Worm (Caenorhabditis elegans) whole organism, young adult: ENCODE results near the gene fog-2.

Experiments
- B0261.1 ChIP-seq: sonication (generic microtip); optimal IDR thresholded peaks from 2 replicates; lab custom pipeline; 2016; ENCODE audit warnings: mild to moderate bottlenecking, missing genetic modification characterization, moderate library complexity, missing compliant biosample characterization
- F10E7.11 ChIP-seq: sonication (generic microtip); optimal IDR thresholded peaks from 2 replicates; lab custom pipeline; 2017; ENCODE audit warnings: mild to moderate bottlenecking, missing genetic modification characterization, moderate library complexity, missing compliant biosample characterization
- F23B12.7 ChIP-seq: sonication (generic microtip); optimal IDR thresholded peaks from 2 replicates; lab custom pipeline; 2017; ENCODE audit warnings: missing genetic modification characterization, mild to moderate bottlenecking, missing compliant biosample characterization, antibody characterized with exemption, moderate library complexity; ENCODE audit not compliant: insufficient read depth
- F37B4.10 ChIP-seq: fragments of 200-800 bp; sonication (Bioruptor generic); IDR thresholded peaks from 2 replicates; pipeline ENCODE4 v1.3.6; 2022; ENCODE audit warnings: missing genetic modification characterization, missing compliant biosample characterization
- F39B2.1 ChIP-seq: fragments of 200-800 bp; sonication (Bioruptor generic); IDR thresholded peaks from 2 replicates; pipeline ENCODE4 v1.3.6; 2022; ENCODE audit warnings: missing genetic modification reagents, missing genetic modification characterization, missing compliant biosample characterization
- F52B5.7 ChIP-seq: sonication (generic microtip); optimal IDR thresholded peaks from 2 replicates; lab custom pipeline; 2016; ENCODE audit warnings: mild to moderate bottlenecking, missing genetic modification characterization, missing compliant biosample characterization
- K11D2.4 ChIP-seq: fragments of 200-800 bp; sonication (Bioruptor generic); IDR thresholded peaks from 2 replicates; pipeline ENCODE4 v1.3.6; 2022; ENCODE audit warnings: missing genetic modification reagents, missing genetic modification characterization, missing compliant biosample characterization
- T07F8.4 ChIP-seq: sonication (generic microtip); optimal IDR thresholded peaks from 2 replicates; lab custom pipeline; 2016; ENCODE audit warnings: mild to moderate bottlenecking, missing genetic modification characterization, moderate library complexity, missing compliant biosample characterization
- Y95B8A.8 ChIP-seq: fragments of 200-800 bp; sonication (Bioruptor generic); IDR thresholded peaks from 2 replicates; pipeline ENCODE4 v1.3.6; 2022; ENCODE audit warnings: missing genetic modification reagents, missing genetic modification characterization, missing compliant biosample characterization
- ZK185.1 ChIP-seq: sonication (generic microtip); optimal IDR thresholded peaks from 2 replicates; lab custom pipeline; 2016; ENCODE audit warnings: mild to moderate bottlenecking, missing genetic modification characterization, missing compliant biosample characterization; ENCODE audit not compliant: poor library complexity, severe bottlenecking
- ama-1 ChIP-seq, 3 experiments: fragments of 150-350 bp in 1 of 3; sonication (generic microtip) in 2 of 3; optimal IDR thresholded peaks; 2 replicates each; lab custom pipeline; 2014 to 2018; ENCODE audit warnings: missing biosample characterization in 2 of 3, missing genetic modification characterization in 2 of 3, missing genetic modification reagents in 2 of 3
- atf-7 ChIP-seq: sonication (generic microtip); optimal IDR thresholded peaks from 2 replicates; lab custom pipeline; 2017; ENCODE audit warnings: mild to moderate bottlenecking, missing genetic modification characterization, missing compliant biosample characterization
- ccch-3 ChIP-seq: fragments of 200-800 bp; sonication (Bioruptor generic); optimal IDR thresholded peaks from 2 replicates; lab custom pipeline; 2018; ENCODE audit warnings: mild to moderate bottlenecking, missing genetic modification characterization, missing compliant biosample characterization
- cebp-1 ChIP-seq, 2 experiments: fragments of 200-800 bp in 1 of 2; sonication (Bioruptor generic) in 1 of 2; sonication (generic microtip) in 1 of 2; IDR thresholded peaks in 1 of 2; optimal IDR thresholded peaks in 1 of 2; 2 replicates each; pipeline versions ENCODE4 v1.3.6 to Lab custom; 2017 to 2022; ENCODE audit warnings: missing compliant biosample characterization in 2 of 2, missing genetic modification characterization in 2 of 2, mild to moderate bottlenecking in 1 of 2, missing genetic modification reagents in 1 of 2, moderate library complexity in 1 of 2
- ceh-79 ChIP-seq: sonication (generic microtip); optimal IDR thresholded peaks from 2 replicates; lab custom pipeline; 2017; ENCODE audit warnings: mild to moderate bottlenecking, missing genetic modification characterization, missing compliant biosample characterization
- dpff-1 ChIP-seq: sonication (generic microtip); optimal IDR thresholded peaks from 2 replicates; lab custom pipeline; 2017; ENCODE audit warnings: mild to moderate bottlenecking, missing genetic modification characterization, missing compliant biosample characterization
- dpl-1 ChIP-seq: fragments of 150-350 bp; optimal IDR thresholded peaks from 2 replicates; lab custom pipeline; 2014; ENCODE audit warnings: missing biosample characterization, missing genetic modification reagents, missing genetic modification characterization
- efl-1 ChIP-seq: fragments of 150-350 bp; optimal IDR thresholded peaks from 2 replicates; lab custom pipeline; 2014; ENCODE audit warnings: missing biosample characterization, missing genetic modification reagents, missing genetic modification characterization
- ekl-4 ChIP-seq: fragments of 200-800 bp; sonication (Bioruptor generic); IDR thresholded peaks from 2 replicates; pipeline ENCODE4 v1.3.6; 2022; ENCODE audit warnings: missing genetic modification reagents, missing genetic modification characterization, missing compliant biosample characterization
- ets-4 ChIP-seq: fragments of 200-800 bp; sonication (Bioruptor generic); optimal IDR thresholded peaks from 2 replicates; lab custom pipeline; 2018; ENCODE audit warnings: mild to moderate bottlenecking, missing genetic modification characterization, missing compliant biosample characterization
- hlh-12 ChIP-seq: sonication (generic microtip); optimal IDR thresholded peaks from 2 replicates; lab custom pipeline; 2016; ENCODE audit warnings: missing genetic modification characterization, missing compliant biosample characterization
- hmg-1.2 ChIP-seq: fragments of 200-800 bp; sonication (Bioruptor generic); IDR thresholded peaks from 2 replicates; pipeline ENCODE4 v1.3.6; 2022; ENCODE audit warnings: missing genetic modification reagents, missing genetic modification characterization, missing compliant biosample characterization
- hmg-20 ChIP-seq: fragments of 200-800 bp; sonication (Bioruptor generic); IDR thresholded peaks from 2 replicates; pipeline ENCODE4 v1.3.6; 2022; ENCODE audit warnings: missing genetic modification reagents, missing genetic modification characterization, missing compliant biosample characterization
- let-607 ChIP-seq, 2 experiments: fragments of 200-800 bp in 1 of 2; sonication (Bioruptor generic) in 1 of 2; sonication (generic microtip) in 1 of 2; optimal IDR thresholded peaks; 2 replicates each; lab custom pipeline; 2016 to 2018; ENCODE audit warnings: mild to moderate bottlenecking in 2 of 2, missing compliant biosample characterization in 2 of 2, missing genetic modification characterization in 2 of 2, moderate library complexity in 2 of 2, missing genotype in 1 of 2
- lin-40 ChIP-seq: sonication (generic microtip); optimal IDR thresholded peaks from 2 replicates; lab custom pipeline; 2016; ENCODE audit warnings: missing genetic modification characterization, mild to moderate bottlenecking, missing compliant biosample characterization, missing genotype, missing genetic modification reagents
- lir-1 ChIP-seq: fragments of 200-800 bp; sonication (Bioruptor generic); conservative IDR thresholded peaks from 2 replicates; pipeline ENCODE4 v1.3.6; 2022; ENCODE audit warnings: missing genetic modification reagents, missing genetic modification characterization, missing compliant biosample characterization
- madf-6 ChIP-seq: fragments of 200-800 bp; sonication (Bioruptor generic); IDR thresholded peaks from 2 replicates; pipeline ENCODE4 v1.3.6; 2022; ENCODE audit warnings: missing genetic modification reagents, missing genetic modification characterization, missing compliant biosample characterization
- madf-8 ChIP-seq: fragments of 200-800 bp; sonication (Bioruptor generic); conservative IDR thresholded peaks from 2 replicates; pipeline ENCODE4 v1.3.6; 2022; ENCODE audit warnings: missing genetic modification reagents, missing genetic modification characterization, missing compliant biosample characterization
- mcd-1 ChIP-seq: fragments of 200-800 bp; sonication (Bioruptor generic); IDR thresholded peaks from 2 replicates; pipeline ENCODE4 v1.3.6; 2022; ENCODE audit warnings: missing genetic modification reagents, missing genetic modification characterization, missing compliant biosample characterization
- mes-4 ChIP-seq: sonication (generic microtip); optimal IDR thresholded peaks from 2 replicates; lab custom pipeline; 2016; ENCODE audit warnings: missing genotype, missing genetic modification characterization, missing compliant biosample characterization
- mxl-1 ChIP-seq: sonication (generic microtip); optimal IDR thresholded peaks from 2 replicates; lab custom pipeline; 2016; ENCODE audit warnings: missing genetic modification characterization, missing compliant biosample characterization
- nfya-1 ChIP-seq: sonication (generic microtip); optimal IDR thresholded peaks from 2 replicates; lab custom pipeline; 2017; ENCODE audit warnings: antibody characterized with exemption, missing compliant biosample characterization, missing genetic modification characterization, borderline replicate concordance; ENCODE audit not compliant: insufficient read depth
- nhr-120 ChIP-seq: fragments of 200-800 bp; sonication (Bioruptor generic); IDR thresholded peaks from 2 replicates; pipeline ENCODE4 v1.3.6; 2022; ENCODE audit warnings: missing genetic modification characterization, missing compliant biosample characterization
- nhr-90 ChIP-seq: sonication (generic microtip); optimal IDR thresholded peaks from 2 replicates; lab custom pipeline; 2016; ENCODE audit warnings: missing genotype, mild to moderate bottlenecking, missing genetic modification characterization, missing compliant biosample characterization
- pbrm-1 ChIP-seq: fragments of 200-800 bp; sonication (Bioruptor generic); IDR thresholded peaks from 2 replicates; pipeline ENCODE4 v1.3.6; 2022; ENCODE audit warnings: missing genetic modification reagents, missing genetic modification characterization, missing compliant biosample characterization
- rcor-1 ChIP-seq: fragments of 200-800 bp; sonication (Bioruptor generic); IDR thresholded peaks from 2 replicates; pipeline ENCODE4 v1.3.6; 2022; ENCODE audit warnings: missing genetic modification reagents, missing genetic modification characterization, missing compliant biosample characterization
- rec-8 ChIP-seq, 2 experiments: sonication (generic microtip); optimal IDR thresholded peaks; 2 replicates each; lab custom pipeline; 2016; ENCODE audit warnings: mild to moderate bottlenecking in 2 of 2, missing genetic modification characterization in 2 of 2, missing genetic modification reagents in 2 of 2, missing genotype in 2 of 2, missing biosample characterization in 1 of 2, missing compliant biosample characterization in 1 of 2, moderate library complexity in 1 of 2
- repo-1 ChIP-seq: sonication (generic microtip); optimal IDR thresholded peaks from 2 replicates; lab custom pipeline; 2017; ENCODE audit warnings: mild to moderate bottlenecking, missing genetic modification characterization, missing compliant biosample characterization
- rpc-1 ChIP-seq, 2 experiments: fragments of 150-350 bp in 1 of 2; sonication (generic microtip) in 1 of 2; optimal IDR thresholded peaks; 2 replicates each; lab custom pipeline; 2014 to 2018; ENCODE audit warnings: missing biosample characterization in 1 of 2, missing genetic modification characterization in 1 of 2, missing genetic modification reagents in 1 of 2, missing genotype in 1 of 2
- snpc-4 ChIP-seq, 5 experiments: fragments of 150-350 bp in 1 of 5; sonication (generic microtip) in 4 of 5; optimal IDR thresholded peaks; 2 replicates each; lab custom pipeline; 2014 to 2018; ENCODE audit warnings: missing genetic modification characterization in 5 of 5, missing biosample characterization in 3 of 5, antibody characterized with exemption in 2 of 5, mild to moderate bottlenecking in 2 of 5, missing compliant biosample characterization in 2 of 5, missing genotype in 2 of 5, moderate library complexity in 2 of 5, missing genetic modification reagents in 1 of 5
- tbp1 ChIP-seq: fragments of 200-800 bp; sonication (Bioruptor generic); optimal IDR thresholded peaks from 2 replicates; lab custom pipeline; 2018; ENCODE audit warnings: mild to moderate bottlenecking, missing genetic modification characterization, missing compliant biosample characterization
- tbx-9 ChIP-seq: sonication (generic microtip); optimal IDR thresholded peaks from 2 replicates; lab custom pipeline; 2016; ENCODE audit warnings: borderline replicate concordance, missing genetic modification characterization, inconsistent platforms, missing compliant biosample characterization
- tlf-1 ChIP-seq: fragments of 200-800 bp; sonication (Bioruptor generic); optimal IDR thresholded peaks from 2 replicates; lab custom pipeline; 2018; ENCODE audit warnings: mild to moderate bottlenecking, missing genetic modification characterization, missing compliant biosample characterization
- zim-3 ChIP-seq: sonication (generic microtip); optimal IDR thresholded peaks from 2 replicates; lab custom pipeline; 2017; ENCODE audit warnings: mild to moderate bottlenecking, missing genetic modification characterization, moderate library complexity, missing compliant biosample characterization

The fog-2 gene

DNA sequence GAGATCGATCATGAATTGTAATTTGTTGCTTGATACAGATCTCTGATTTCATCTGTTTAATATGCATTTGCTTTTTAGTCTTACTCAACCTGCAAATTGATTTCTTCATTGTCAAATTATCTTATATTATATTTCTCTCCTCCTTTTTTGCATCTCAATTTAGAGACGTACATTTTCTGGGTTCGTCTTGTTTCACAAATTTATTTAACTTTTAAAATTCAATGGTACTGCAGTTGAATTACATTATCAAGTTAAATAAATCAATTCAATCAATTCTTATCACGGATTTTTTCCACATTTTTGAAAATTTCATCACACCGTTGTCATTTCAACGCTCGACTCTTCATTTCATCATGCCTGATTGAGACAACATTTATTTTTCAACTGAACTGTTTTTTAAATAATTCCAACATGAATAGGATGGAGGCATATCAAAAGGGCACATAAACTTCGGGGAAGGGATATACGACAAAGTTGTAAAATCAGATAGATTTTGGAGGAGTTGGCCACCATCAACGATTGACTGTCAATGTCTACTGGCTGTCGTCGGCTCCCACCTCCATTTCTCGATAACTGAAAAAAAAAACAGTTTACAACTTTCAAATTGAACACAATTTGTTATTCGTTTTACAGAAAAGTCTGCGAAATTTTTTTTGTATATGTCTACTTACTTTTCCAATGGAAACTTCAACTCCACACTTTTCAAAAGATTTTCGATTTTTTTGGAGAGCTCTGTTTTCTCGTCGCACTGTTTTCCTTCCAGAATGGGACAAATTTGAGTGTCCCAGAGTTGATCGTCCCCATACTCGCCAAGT lies 36.6 kb upstream of the fog-2 start (continued):
- TF ChIP-seq cebp-1 (GFP tag; IDR thresholded peaks at IDR 0.05; lab: Robert Waterston, UW) = peak; percentile 70
- peak; percentile 85 for TF ChIP-seq cebp-1 (tag; optimal IDR thresholded peaks at IDR 0.05; lab: Kevin White, UChicago)
- peak; percentile 26 for TF ChIP-seq tlf-1 (GFP tag; lab: Kevin White, UChicago)
- TF ChIP-seq dpff-1 (tag; lab: Kevin White, UChicago) = no peak
- no peak for TF ChIP-seq ZK185.1
- TF ChIP-seq repo-1 = no peak
- TF ChIP-seq madf-8 = no peak
- TF ChIP-seq rec-8 (tag; optimal IDR thresholded peaks at IDR 0.05; lab: Kevin White, UChicago) = no peak
- no peak for TF ChIP-seq tbp1 (GFP tag; lab: Kevin White, UChicago)
- TF ChIP-seq lin-40 = no peak
- no peak for TF ChIP-seq F37B4.10 (GFP tag; lab: Robert Waterston, UW)
- no peak for TF ChIP-seq tbx-9
- no peak; the same call in 1 of the 2 replicates for TF ChIP-seq madf-6 (GFP tag; lab: Robert Waterston, UW)
- TF ChIP-seq atf-7 (tag; lab: Kevin White, UChicago) = peak; percentile 32
- TF ChIP-seq, all 124 proteins: peak for 18

DNA sequence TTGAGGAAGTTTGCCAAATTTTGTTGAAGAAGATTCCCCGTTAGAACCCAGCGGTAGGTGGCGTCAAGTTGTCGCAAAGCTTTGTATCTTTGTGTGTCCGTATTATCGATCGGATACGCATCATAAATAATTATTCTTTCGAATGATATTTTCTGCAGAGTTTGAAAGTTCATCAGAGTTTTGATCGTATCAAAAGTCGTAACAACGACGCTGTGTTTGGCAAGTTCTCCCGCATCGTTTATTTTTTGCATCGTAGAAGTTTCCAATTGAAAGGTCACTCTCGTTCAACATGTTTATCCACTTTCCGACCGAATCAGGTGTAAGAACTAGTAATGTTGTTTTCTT lies 36.0 kb upstream of the fog-2 start:
- TF ChIP-seq nhr-90 (tag; lab: Kevin White, UChicago) = no peak
- no peak for TF ChIP-seq nfya-1
- no peak for TF ChIP-seq dpl-1 (GFP tag; lab: Kevin White, UChicago)
- no peak for TF ChIP-seq efl-1 (GFP tag; lab: Kevin White, UChicago)
- TF ChIP-seq rcor-1 (GFP tag; lab: Robert Waterston, UW) = no peak
- TF ChIP-seq zim-3 (tag; lab: Kevin White, UChicago) = peak; percentile 8
- no peak for TF ChIP-seq mcd-1 (GFP tag; lab: Robert Waterston, UW)
- no peak for TF ChIP-seq madf-8
- no peak for TF ChIP-seq ets-4 (GFP tag; lab: Kevin White, UChicago)
- TF ChIP-seq K11D2.4 = 0 out of 2 replicates have a peak, but pooled peaks have one; percentile 36
- TF ChIP-seq ama-1 (optimal IDR thresholded peaks at IDR 0.05; lab: Kevin White, UChicago) = peak; percentile 76
- no peak for TF ChIP-seq ama-1 (GFP tag; optimal IDR thresholded peaks at IDR 0.05; lab: Kevin White, UChicago)
- no peak for TF ChIP-seq F52B5.7 (tag; lab: Kevin White, UChicago)
- no peak for TF ChIP-seq snpc-4 (GFP tag; optimal IDR thresholded peaks at IDR 0.05; lab: Kevin White, UChicago)
- no peak for TF ChIP-seq snpc-4 (tag; optimal IDR thresholded peaks at IDR 0.05; lab: Kevin White, UChicago)
- TF ChIP-seq ekl-4 (GFP tag; lab: Robert Waterston, UW) = 0 out of 2 replicates have a peak, but pooled peaks have one; percentile 20
- TF ChIP-seq mes-4 (tag; lab: Kevin White, UChicago) = no peak
- TF ChIP-seq lir-1 (GFP tag; lab: Robert Waterston, UW) = no peak
- TF ChIP-seq ccch-3 (GFP tag; lab: Kevin White, UChicago) = no peak
- no peak for TF ChIP-seq B0261.1 (tag; lab: Kevin White, UChicago)
- TF ChIP-seq Y95B8A.8 (GFP tag; lab: Robert Waterston, UW) = peak; percentile 69
- no peak for TF ChIP-seq mxl-1
- TF ChIP-seq hlh-12 (tag; lab: Kevin White, UChicago) = no peak
- TF ChIP-seq hmg-1.2 = no peak
- TF ChIP-seq T07F8.4 = no peak
- no peak for TF ChIP-seq let-607 (tag; optimal IDR thresholded peaks at IDR 0.05; lab: Kevin White, UChicago)
- no peak; the same call in 1 of the 2 replicates for TF ChIP-seq pbrm-1 (GFP tag; lab: Robert Waterston, UW)
- TF ChIP-seq F10E7.11 (tag; lab: Kevin White, UChicago) = no peak
- TF ChIP-seq F39B2.1 = no peak
- TF ChIP-seq ceh-79 (tag; lab: Kevin White, UChicago) = no peak
- 0 out of 2 replicates have a peak, but pooled peaks have one; percentile 7 for TF ChIP-seq hmg-20
- no peak for TF ChIP-seq nhr-120
- TF ChIP-seq F23B12.7 (tag; lab: Kevin White, UChicago) = no peak
- no peak for TF ChIP-seq rpc-1 (optimal IDR thresholded peaks at IDR 0.05; lab: Kevin White, UChicago)
- no peak for TF ChIP-seq rpc-1 (tag; optimal IDR thresholded peaks at IDR 0.05; lab: Kevin White, UChicago)
